Fruit fly (Drosophila melanogaster): ENCODE data around the gene D.

dm6 chr3L:14125616-14126015, 52.8 kb downstream of the D start:
- no peak for TF ChIP-seq CG14711 (tag; optimal IDR thresholded peaks at IDR 0.05)
- no peak for TF ChIP-seq cic (GFP tag; optimal IDR thresholded peaks at IDR 0.05)
- no peak for TF ChIP-seq CG5204 (GFP tag; optimal IDR thresholded peaks at IDR 0.05)
- TF ChIP-seq ovo (GFP tag; optimal IDR thresholded peaks at IDR 0.05) = no peak
- TF ChIP-seq CG11617 (GFP tag; optimal IDR thresholded peaks at IDR 0.05) = no peak
- TF ChIP-seq CG7101 (tag; optimal IDR thresholded peaks at IDR 0.05) = no peak
- no peak for TF ChIP-seq Clk (GFP tag; optimal IDR thresholded peaks at IDR 0.05)

All from whole organism, adult.